Fruit fly (Drosophila melanogaster) whole organism: Measurements from ENCODE around the gene CG17118.

Experiments
- CG8478 ChIP-seq: fragments of >200 bp; optimal IDR thresholded peaks from 2 replicates; lab custom pipeline; 2018; ENCODE audit warnings: inconsistent platforms
- Dll ChIP-seq: fragments of >200 bp; optimal IDR thresholded peaks from 2 replicates; lab custom pipeline; 2017
- EcR ChIP-seq, 2 experiments: fragments of >200 bp; optimal IDR thresholded peaks; 2 replicates each; lab custom pipeline; 2017; ENCODE audit warnings: missing biosample characterization in 2 of 2, missing genetic modification characterization in 2 of 2, missing genetic modification reagents in 2 of 2
- pan ChIP-seq: fragments of >200 bp; optimal IDR thresholded peaks from 2 replicates; lab custom pipeline; 2017
- psq ChIP-seq: fragments of >200 bp; optimal IDR thresholded peaks from 2 replicates; lab custom pipeline; 2017

DNA sequence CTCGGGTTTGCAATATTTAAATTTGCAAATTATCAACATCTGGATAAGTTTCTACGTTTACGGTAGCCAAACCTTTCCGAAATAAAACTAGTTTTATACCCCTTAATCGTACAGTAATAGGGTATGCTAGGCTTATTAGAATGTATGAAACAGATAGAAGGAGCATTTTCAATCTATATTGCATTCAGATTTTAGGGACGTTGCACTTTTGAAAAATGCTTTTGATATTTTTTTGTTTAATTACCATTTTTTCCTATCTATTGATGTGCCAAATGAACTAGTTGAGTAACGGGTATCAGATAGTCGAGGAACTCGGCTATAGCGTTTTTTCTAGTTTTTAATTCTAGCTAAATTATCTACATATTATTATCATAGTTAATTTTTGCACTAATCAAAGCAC is 47.1 kb upstream of the CG17118 start:
- no peak for TF ChIP-seq CG8478 (lab: Kevin White, UChicago)
- no peak for TF ChIP-seq pan (lab: Kevin White, UChicago)
- TF ChIP-seq psq = no peak
- no peak for TF ChIP-seq Dll (lab: Kevin White, UChicago)
- TF ChIP-seq EcR (GFP tag; optimal IDR thresholded peaks at IDR 0.05; lab: Kevin White, UChicago) = no peak
